Fruit fly (Drosophila melanogaster): Measurements from ENCODE around the gene CG14963.

The CG14963 gene

dm6 chr3L:3149060-3149872 is 23.1 kb downstream of the CG14963 start (continued):
- TF ChIP-seq az2 (GFP tag; optimal IDR thresholded peaks at IDR 0.05) (no peak), MTF-1 (GFP tag; optimal IDR thresholded peaks at IDR 0.05; ENCODE audit: borderline replicate concordance) (no peak), pfk (GFP tag; optimal IDR thresholded peaks at IDR 0.05) (peak; percentile 30), CG13287 (GFP tag; IDR thresholded peaks at IDR 0.05; ENCODE audit: partially characterized antibody) (peak; percentile 46; the same call in 1 of the 2 replicates), Deaf1 (tag; optimal IDR thresholded peaks at IDR 0.05) (peak; percentile 93), YL-1 (GFP tag; optimal IDR thresholded peaks at IDR 0.05) (peak; percentile 85), CG10147 (GFP tag; optimal IDR thresholded peaks at IDR 0.05) (peak; percentile 19), CG8478 (optimal IDR thresholded peaks at IDR 0.05) (peak; percentile 54), Sry-δ (GFP tag; optimal IDR thresholded peaks at IDR 0.05) (no peak), CG8924 (tag; optimal IDR thresholded peaks at IDR 0.05) (peak; percentile 16), Dbx (GFP tag; IDR thresholded peaks at IDR 0.05) (peak; percentile 33; the same call in 1 of the 3 replicates), CG17359 (tag; optimal IDR thresholded peaks at IDR 0.05) (no peak), Atf6 (GFP tag; IDR thresholded peaks at IDR 0.05) (peak; percentile 51; the same call in 1 of the 2 replicates), klu (GFP tag; IDR thresholded peaks at IDR 0.05) (0 out of 2 replicates have a peak, but pooled peaks have one; percentile 15), Trl (optimal IDR thresholded peaks at IDR 0.05) (peak; percentile 78 to 92), Trl (GFP tag; optimal IDR thresholded peaks at IDR 0.05) (no peak), fu2 (GFP tag; optimal IDR thresholded peaks at IDR 0.05) (no peak), lbe (GFP tag; optimal IDR thresholded peaks at IDR 0.05) (no peak), CkIIα-i1 (GFP tag; IDR thresholded peaks at IDR 0.05) (no peak), ci (GFP tag; IDR thresholded peaks at IDR 0.05) (0 out of 3 replicates have a peak, but pooled peaks have one; percentile 12), caup (GFP tag; optimal IDR thresholded peaks at IDR 0.05; ENCODE audit: severe bottlenecking) (peak; percentile 8), sob (GFP tag; IDR thresholded peaks at IDR 0.05) (peak; percentile 44; the same call in 1 of the 2 replicates), sr (GFP tag; IDR thresholded peaks at IDR 0.05) (peak; percentile 86), CG1233 (GFP tag; optimal IDR thresholded peaks at IDR 0.05) (no peak), CG3407 (GFP tag; optimal IDR thresholded peaks at IDR 0.05) (no peak), gro (GFP tag; optimal IDR thresholded peaks at IDR 0.05) (peak; percentile 44), CG13624 (GFP tag; optimal IDR thresholded peaks at IDR 0.05) (peak; percentile 72), zfh1 (GFP tag; IDR thresholded peaks at IDR 0.05) (0 out of 3 replicates have a peak, but pooled peaks have one; percentile 32), Hmr (GFP tag; optimal IDR thresholded peaks at IDR 0.05) (no peak), scrt (GFP tag; optimal IDR thresholded peaks at IDR 0.05) (no peak), CHES-1-like (GFP tag; optimal IDR thresholded peaks at IDR 0.05) (peak; percentile 54), CG10543 (GFP tag; optimal IDR thresholded peaks at IDR 0.05) (peak; percentile 96), NfI (GFP tag; optimal IDR thresholded peaks at IDR 0.05) (no peak), CG3847 (GFP tag; IDR thresholded peaks at IDR 0.05) (0 out of 2 replicates have a peak, but pooled peaks have one; percentile 6), Pdp1 (GFP tag; optimal IDR thresholded peaks at IDR 0.05) (peak in 1 of 2 experiments; percentile 100), GATAe (GFP tag; conservative IDR thresholded peaks at IDR 0.05) (peak; percentile 33; the same call in 1 of the 2 replicates), Taf1 (GFP tag; IDR thresholded peaks at IDR 0.05) (no peak), mirr (GFP tag; optimal IDR thresholded peaks at IDR 0.05) (peak; percentile 65), CG15479 (GFP tag; optimal IDR thresholded peaks at IDR 0.05) (peak; percentile 6), CG4328 (GFP tag; optimal IDR thresholded peaks at IDR 0.05) (peak; percentile 45), CG3726 (GFP tag; IDR thresholded peaks at IDR 0.05) (no peak), onecut (GFP tag; IDR thresholded peaks at IDR 0.05) (peak; percentile 34), CG14441 (GFP tag; IDR thresholded peaks at IDR 0.05) (peak; percentile 27; the same call in 1 of the 2 replicates), Gug (GFP tag; IDR thresholded peaks at IDR 0.05) (no peak), zen (tag; optimal IDR thresholded peaks at IDR 0.05) (peak; percentile 28), so (GFP tag; IDR thresholded peaks at IDR 0.05) (peak; percentile 65; the same call in 2 of the 3 replicates), chinmo (GFP tag; IDR thresholded peaks at IDR 0.05; ENCODE audit: partially characterized antibody) (peak; percentile 69; the same call in 2 of the 4 replicates), Ptx1 (GFP tag; IDR thresholded peaks at IDR 0.05) (peak; percentile 31; the same call in 1 of the 2 replicates), CG13296 (GFP tag; optimal IDR thresholded peaks at IDR 0.05) (peak; percentile 51)
